Worm (Caenorhabditis elegans) whole organism, mixed stage, embryonic: ENCODE measurements around the gene K01A11.3.

Experiments
- blmp-1 ChIP-seq: fragments of 150-350 bp; optimal IDR thresholded peaks from 2 replicates; lab custom pipeline; 2014; ENCODE audit warnings: missing biosample characterization, missing genetic modification characterization
- ceh-39 ChIP-seq: fragments of 150-350 bp; optimal IDR thresholded peaks from 2 replicates; lab custom pipeline; 2014; ENCODE audit warnings: missing biosample characterization, missing genetic modification characterization
- nhr-2 ChIP-seq: fragments of 150-350 bp; optimal IDR thresholded peaks from 2 replicates; lab custom pipeline; 2014; ENCODE audit warnings: missing biosample characterization, missing genetic modification characterization
- unc-62 ChIP-seq: fragments of 150-350 bp; optimal IDR thresholded peaks from 2 replicates; lab custom pipeline; 2014; ENCODE audit warnings: missing biosample characterization, missing genetic modification reagents, missing genetic modification characterization

- TF ChIP-seq unc-62 (no peak), ceh-39 (tag; lab: Kevin White, UChicago) (no peak), blmp-1 (tag; lab: Kevin White, UChicago) (no peak), nhr-2 (tag; lab: Kevin White, UChicago) (no peak)
Measured at ce11 chrIII:3470973-3471372, 18.6 kb upstream of the K01A11.3 start.
